Worm (Caenorhabditis elegans): ENCODE data around the gene cct-5.

The cct-5 gene

ce11 chrIII:4542362-4542931 lies 34.5 kb upstream of the cct-5 start, which contains the start of the genes mrps-34 and cisd-3.1 (continued):
- TF ChIP-seq elt-2 (tag; optimal IDR thresholded peaks at IDR 0.05) (no peak), C16A3.4 (tag; optimal IDR thresholded peaks at IDR 0.05) (peak; percentile 21), pag-3 (tag; optimal IDR thresholded peaks at IDR 0.05; ENCODE audit: borderline replicate concordance, insufficient read depth) (no peak), nhr-77 (tag; optimal IDR thresholded peaks at IDR 0.05) (no peak), pqm-1 (tag; optimal IDR thresholded peaks at IDR 0.05) (no peak), swsn-7 (tag; optimal IDR thresholded peaks at IDR 0.05) (no peak), nhr-11 (tag; optimal IDR thresholded peaks at IDR 0.05) (no peak), mab-9 (GFP tag; IDR thresholded peaks at IDR 0.05) (no peak), ceh-8 (GFP tag; optimal IDR thresholded peaks at IDR 0.05) (no peak), lin-14 (GFP tag; optimal IDR thresholded peaks at IDR 0.05) (no peak), snu-23 (GFP tag; optimal IDR thresholded peaks at IDR 0.05) (peak; percentile 19), jun-1 (tag; optimal IDR thresholded peaks at IDR 0.05) (no peak), zag-1 (tag; optimal IDR thresholded peaks at IDR 0.05) (no peak), unc-130 (tag; optimal IDR thresholded peaks at IDR 0.05) (no peak), mef-2 (tag; optimal IDR thresholded peaks at IDR 0.05) (no peak), ces-1 (GFP tag; optimal IDR thresholded peaks at IDR 0.05) (no peak), nhr-71 (tag; optimal IDR thresholded peaks at IDR 0.05) (no peak), skn-1 (tag; optimal IDR thresholded peaks at IDR 0.05) (no peak)

ce11 chrIII:4540604-4541003 lies 32.7 kb upstream of the cct-5 start, which contains the start of gene ugt-62:
Gene ugt-62, minus strand, starts transcription at chrIII:4540623.
- TF ChIP-seq snpc-4 (tag; optimal IDR thresholded peaks at IDR 0.05) (no peak), fkh-10 (GFP tag; optimal IDR thresholded peaks at IDR 0.05) (no peak), nhr-90 (tag; optimal IDR thresholded peaks at IDR 0.05; ENCODE audit: poor library complexity) (peak; percentile 35), vab-15 (tag; optimal IDR thresholded peaks at IDR 0.05) (no peak), tbx-2 (tag; optimal IDR thresholded peaks at IDR 0.05) (no peak), elt-2 (tag; optimal IDR thresholded peaks at IDR 0.05) (peak; percentile 78), isw-1 (GFP tag; IDR thresholded peaks at IDR 0.05) (no peak), C04F5.9 (tag; optimal IDR thresholded peaks at IDR 0.05) (no peak), nhr-85 (tag) (no peak), aha-1 (tag; optimal IDR thresholded peaks at IDR 0.05) (no peak), nhr-20 (tag; optimal IDR thresholded peaks at IDR 0.05) (peak; percentile 20), lin-35 (GFP tag; optimal IDR thresholded peaks at IDR 0.05) (peak in 1 of 2 experiments; percentile 7), pax-3 (tag; optimal IDR thresholded peaks at IDR 0.05) (no peak), nhr-237 (tag; optimal IDR thresholded peaks at IDR 0.05) (no peak), dpl-1 (GFP tag; optimal IDR thresholded peaks at IDR 0.05) (no peak), unc-86 (tag; optimal IDR thresholded peaks at IDR 0.05) (no peak), pqm-1 (tag; optimal IDR thresholded peaks at IDR 0.05) (peak; percentile 49), ceh-63 (GFP tag; optimal IDR thresholded peaks at IDR 0.05) (no peak), efl-3 (GFP tag; optimal IDR thresholded peaks at IDR 0.05) (no peak), ceh-82 (tag; optimal IDR thresholded peaks at IDR 0.05) (no peak), mep-1 (tag; optimal IDR thresholded peaks at IDR 0.05) (no peak), ces-1 (GFP tag; optimal IDR thresholded peaks at IDR 0.05) (no peak), unc-98 (GFP tag; IDR thresholded peaks at IDR 0.05) (no peak), nhr-12 (tag; optimal IDR thresholded peaks at IDR 0.05) (no peak)

ce11 chrIII:4530968-4531367 lies 23.1 kb upstream of the cct-5 start:
- TF ChIP-seq elt-2 (tag; optimal IDR thresholded peaks at IDR 0.05) (no peak), mdl-1 (tag; optimal IDR thresholded peaks at IDR 0.05) (no peak), snpc-4 (tag; optimal IDR thresholded peaks at IDR 0.05) (no peak), nhr-85 (tag) (peak; percentile 46), efl-1 (optimal IDR thresholded peaks at IDR 0.05) (no peak), efl-1 (GFP tag; optimal IDR thresholded peaks at IDR 0.05 in 1 of 2) (peak in 1 of 2 experiments; percentile 34)

Data from whole organism, L1 larva.